Worm (Caenorhabditis elegans): ENCODE results near the gene pals-16.

The pals-16 gene

DNA sequence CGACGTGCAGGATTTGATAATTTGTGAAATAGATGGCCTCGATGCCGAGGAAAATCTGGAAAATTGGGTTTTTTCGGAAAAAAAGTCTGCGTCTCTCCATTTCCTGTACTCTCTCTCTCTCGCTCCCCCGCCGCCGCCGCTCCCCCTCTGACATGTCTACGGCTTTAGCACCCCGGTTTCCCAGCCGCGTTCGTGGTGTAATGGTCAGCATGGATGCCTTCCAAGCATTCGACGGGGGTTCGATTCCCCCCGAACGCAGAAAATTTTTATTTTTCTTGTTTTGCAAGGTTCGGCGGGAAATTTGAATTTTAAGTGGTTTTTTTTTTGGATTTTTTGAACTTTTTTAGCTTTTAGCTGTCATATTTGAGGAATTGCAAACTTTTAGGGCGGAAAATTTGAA, 24.5 kb downstream of the pals-16 start:
- no peak for TF ChIP-seq pros-1 (tag; optimal IDR thresholded peaks at IDR 0.05)
- peak; percentile 54 for TF ChIP-seq ceh-19 (GFP tag; optimal IDR thresholded peaks at IDR 0.05)
- peak; percentile 75 for TF ChIP-seq unc-3 (GFP tag; conservative IDR thresholded peaks at IDR 0.05)
- TF ChIP-seq unc-3 (tag; optimal IDR thresholded peaks at IDR 0.05), result peak; percentile 48
- peak; percentile 60 for TF ChIP-seq nfya-1 (tag; optimal IDR thresholded peaks at IDR 0.05)
- TF ChIP-seq dmd-4 (tag; optimal IDR thresholded peaks at IDR 0.05; ENCODE audit: borderline replicate concordance), result peak; percentile 45
- no peak for TF ChIP-seq tbx-7 (tag; optimal IDR thresholded peaks at IDR 0.05)
- TF ChIP-seq fax-1 (tag; optimal IDR thresholded peaks at IDR 0.05), result peak; percentile 17
- peak; percentile 55 for TF ChIP-seq ttx-3 (tag; optimal IDR thresholded peaks at IDR 0.05)
- TF ChIP-seq K02D7.2 (tag; optimal IDR thresholded peaks at IDR 0.05), result peak; percentile 57
- TF ChIP-seq hlh-6 (tag; optimal IDR thresholded peaks at IDR 0.05), result peak; percentile 69
- TF ChIP-seq lin-11 (tag; optimal IDR thresholded peaks at IDR 0.05), result peak; percentile 41
- TF ChIP-seq pat-9 (tag; optimal IDR thresholded peaks at IDR 0.05), result peak; percentile 40
- TF ChIP-seq ceh-2 (tag; optimal IDR thresholded peaks at IDR 0.05), result peak; percentile 10
- peak; percentile 47 for TF ChIP-seq rnt-1 (tag; optimal IDR thresholded peaks at IDR 0.05)
- peak; percentile 20 for TF ChIP-seq lim-6 (tag; optimal IDR thresholded peaks at IDR 0.05)
- no peak for TF ChIP-seq hlh-8 (tag; optimal IDR thresholded peaks at IDR 0.05)
- no peak for TF ChIP-seq nhr-11 (tag; optimal IDR thresholded peaks at IDR 0.05)
- TF ChIP-seq fkh-10 (GFP tag; optimal IDR thresholded peaks at IDR 0.05), result no peak
- no peak for TF ChIP-seq zip-5 (tag; optimal IDR thresholded peaks at IDR 0.05)
- TF ChIP-seq C08G9.2 (tag; optimal IDR thresholded peaks at IDR 0.05), result peak; percentile 65
- TF ChIP-seq ztf-16 (tag; optimal IDR thresholded peaks at IDR 0.05), result peak; percentile 47
- no peak for TF ChIP-seq unc-55 (GFP tag; optimal IDR thresholded peaks at IDR 0.05)
- TF ChIP-seq ceh-9 (tag; optimal IDR thresholded peaks at IDR 0.05), result peak; percentile 38
- peak; percentile 36; the same call in 1 of the 2 replicates for TF ChIP-seq sox-2 (GFP tag; IDR thresholded peaks at IDR 0.05)
- TF ChIP-seq ceh-18 (tag; optimal IDR thresholded peaks at IDR 0.05), result peak; percentile 42
- TF ChIP-seq unc-86 (tag; optimal IDR thresholded peaks at IDR 0.05), result peak; percentile 38
- TF ChIP-seq ama-1 (optimal IDR thresholded peaks at IDR 0.05), result no peak
- TF ChIP-seq C38D4.7 (GFP tag; optimal IDR thresholded peaks at IDR 0.05), result peak; percentile 65
- TF ChIP-seq ref-2 (tag; optimal IDR thresholded peaks at IDR 0.05), result peak; percentile 50
- TF ChIP-seq unc-42 (tag; optimal IDR thresholded peaks at IDR 0.05), result peak; percentile 37
- no peak for TF ChIP-seq elt-4 (tag; optimal IDR thresholded peaks at IDR 0.05)
- peak; percentile 45 for TF ChIP-seq ahr-1 (tag; optimal IDR thresholded peaks at IDR 0.05)
- TF ChIP-seq ceh-24 (tag; optimal IDR thresholded peaks at IDR 0.05), result peak; percentile 66
- no peak for TF ChIP-seq odd-2 (tag; optimal IDR thresholded peaks at IDR 0.05)
- TF ChIP-seq ceh-14 (tag; optimal IDR thresholded peaks at IDR 0.05), result peak; percentile 64
- peak; percentile 76 for TF ChIP-seq madf-2 (tag; optimal IDR thresholded peaks at IDR 0.05)
- TF ChIP-seq che-1 (tag; optimal IDR thresholded peaks at IDR 0.05), result peak; percentile 76
- TF ChIP-seq eyg-1 (tag; optimal IDR thresholded peaks at IDR 0.05), result no peak
- no peak for TF ChIP-seq mec-3 (tag; optimal IDR thresholded peaks at IDR 0.05; ENCODE audit: borderline replicate concordance)
- peak; percentile 81 for TF ChIP-seq sox-4 (tag; optimal IDR thresholded peaks at IDR 0.05)
- peak; percentile 57 for TF ChIP-seq ceh-31 (tag; optimal IDR thresholded peaks at IDR 0.05)
- TF ChIP-seq ceh-48 (tag; optimal IDR thresholded peaks at IDR 0.05), result peak; percentile 42
- peak; percentile 29 for TF ChIP-seq F13H6.1 (tag; optimal IDR thresholded peaks at IDR 0.05)
- peak; percentile 62 for TF ChIP-seq hlh-15 (tag; optimal IDR thresholded peaks at IDR 0.05)
- TF ChIP-seq pha-4 (tag; optimal IDR thresholded peaks at IDR 0.05), result no peak
- no peak for TF ChIP-seq syd-9 (tag; optimal IDR thresholded peaks at IDR 0.05)
- TF ChIP-seq pqm-1 (tag; optimal IDR thresholded peaks at IDR 0.05), result peak; percentile 47
- peak; percentile 71 for TF ChIP-seq Y22D7AL.16 (tag; optimal IDR thresholded peaks at IDR 0.05)
- TF ChIP-seq fkh-6 (tag; optimal IDR thresholded peaks at IDR 0.05), result peak; percentile 73
- TF ChIP-seq dve-1 (tag; optimal IDR thresholded peaks at IDR 0.05), result peak; percentile 40
- peak; percentile 63 for TF ChIP-seq elt-2 (tag; optimal IDR thresholded peaks at IDR 0.05)
- TF ChIP-seq hlh-30 (tag; optimal IDR thresholded peaks at IDR 0.05; ENCODE audit: insufficient read depth), result no peak
- no peak for TF ChIP-seq K09A11.1 (tag; optimal IDR thresholded peaks at IDR 0.05; ENCODE audit: insufficient read depth)
